Worm (Caenorhabditis elegans) whole organism, L4 larva: Measurements from ENCODE around the gene sru-20.

Experiments
- egl-27 ChIP-seq: sonication (generic microtip); optimal IDR thresholded peaks from 3 replicates; lab custom pipeline; 2017; ENCODE audit warnings: missing biosample characterization, missing genetic modification reagents, missing genetic modification characterization
- fkh-10 ChIP-seq: fragments of 150-350 bp; optimal IDR thresholded peaks from 2 replicates; lab custom pipeline; 2014; ENCODE audit warnings: missing biosample characterization, missing genetic modification reagents, missing genetic modification characterization
- fos-1 ChIP-seq: fragments of 150-350 bp; optimal IDR thresholded peaks from 2 replicates; lab custom pipeline; 2014; ENCODE audit warnings: missing biosample characterization, missing genetic modification characterization
- lin-13 ChIP-seq: fragments of 150-350 bp; optimal IDR thresholded peaks from 2 replicates; lab custom pipeline; 2014; ENCODE audit warnings: missing biosample characterization, missing genetic modification reagents, missing genetic modification characterization
- lin-15B ChIP-seq: fragments of 150-350 bp; sonication (generic microtip); optimal IDR thresholded peaks from 3 replicates; lab custom pipeline; 2014; ENCODE audit warnings: missing biosample characterization, missing genetic modification characterization
- lin-29 ChIP-seq: fragments of 200-800 bp; sonication (Bioruptor generic); IDR thresholded peaks from 2 replicates; pipeline ENCODE4 v1.3.6; 2022; ENCODE audit warnings: missing genetic modification reagents, missing genetic modification characterization, missing compliant biosample characterization
- mxl-3 ChIP-seq: fragments of 200-800 bp; sonication (Bioruptor generic); optimal IDR thresholded peaks from 2 replicates; lab custom pipeline; 2018; ENCODE audit warnings: mild to moderate bottlenecking, missing genetic modification characterization, missing compliant biosample characterization

- no peak for TF ChIP-seq lin-15B (tag; lab: Kevin White, UChicago)
- no peak for TF ChIP-seq fkh-10
- no peak for TF ChIP-seq egl-27
- no peak for TF ChIP-seq lin-13 (GFP tag; lab: Kevin White, UChicago)
- TF ChIP-seq fos-1 (tag; lab: Kevin White, UChicago): no peak
- no peak for TF ChIP-seq mxl-3 (GFP tag; lab: Kevin White, UChicago)
- TF ChIP-seq lin-29 (GFP tag; lab: Robert Waterston, UW): no peak
Observed at ce11 chrIV:12463370-12463769, 31.9 kb upstream of the sru-20 start, which contains the start of gene C25G4.8.
